Worm (Caenorhabditis elegans) whole organism, midembryonic: ENCODE data around the gene srh-55.
"Not testable (repeated sequence)": the region's sequence is repeated elsewhere in the genome, so short reads cannot be mapped to it uniquely, and the experiment has no call there.

ENCODE experiments used
- T22C8.4 ChIP-seq: fragments of 200-800 bp; sonication (Bioruptor generic); IDR thresholded peaks from 2 replicates; pipeline ENCODE4 v1.3.6; 2022; ENCODE audit warnings: missing genetic modification characterization, missing compliant biosample characterization
- cog-1 ChIP-seq: sonication (generic microtip); optimal IDR thresholded peaks from 2 replicates; lab custom pipeline; 2016; ENCODE audit warnings: missing genetic modification characterization, missing compliant biosample characterization
- flt-1 ChIP-seq: fragments of 200-800 bp; sonication (Bioruptor generic); IDR thresholded peaks from 2 replicates; pipeline ENCODE4 v1.3.6; 2022; ENCODE audit warnings: missing genetic modification characterization, missing compliant biosample characterization
- klf-2 ChIP-seq: fragments of 200-800 bp; sonication (Bioruptor generic); conservative IDR thresholded peaks from 2 replicates; pipeline ENCODE4 v1.3.6; 2022; ENCODE audit warnings: missing genetic modification reagents, missing genetic modification characterization, missing compliant biosample characterization
- med-1 ChIP-seq: sonication (generic microtip); optimal IDR thresholded peaks from 2 replicates; lab custom pipeline; 2017; ENCODE audit warnings: missing genetic modification characterization, mild to moderate bottlenecking, missing compliant biosample characterization, antibody characterized with exemption, missing genetic modification reagents; ENCODE audit not compliant: insufficient read depth
- ref-1 ChIP-seq: fragments of 200-800 bp; sonication (Bioruptor generic); conservative IDR thresholded peaks from 2 replicates; pipeline ENCODE4 v1.3.6; 2022; ENCODE audit warnings: missing genetic modification reagents, missing genetic modification characterization, missing compliant biosample characterization
- tab-1 ChIP-seq: fragments of 200-800 bp; sonication (Bioruptor generic); IDR thresholded peaks from 2 replicates; pipeline ENCODE4 v1.3.6; 2022; ENCODE audit warnings: missing genetic modification characterization, missing compliant biosample characterization
- ztf-23 ChIP-seq: fragments of 200-800 bp; sonication (Bioruptor generic); IDR thresholded peaks from 2 replicates; pipeline ENCODE4 v1.3.6; 2022; ENCODE audit warnings: missing genetic modification reagents, missing genetic modification characterization, missing compliant biosample characterization
- ztf-29 ChIP-seq: fragments of 200-800 bp; sonication (Bioruptor generic); IDR thresholded peaks from 2 replicates; pipeline ENCODE4 v1.3.6; 2022; ENCODE audit warnings: missing genetic modification reagents, missing genetic modification characterization, missing compliant biosample characterization

The srh-55 gene

DNA sequence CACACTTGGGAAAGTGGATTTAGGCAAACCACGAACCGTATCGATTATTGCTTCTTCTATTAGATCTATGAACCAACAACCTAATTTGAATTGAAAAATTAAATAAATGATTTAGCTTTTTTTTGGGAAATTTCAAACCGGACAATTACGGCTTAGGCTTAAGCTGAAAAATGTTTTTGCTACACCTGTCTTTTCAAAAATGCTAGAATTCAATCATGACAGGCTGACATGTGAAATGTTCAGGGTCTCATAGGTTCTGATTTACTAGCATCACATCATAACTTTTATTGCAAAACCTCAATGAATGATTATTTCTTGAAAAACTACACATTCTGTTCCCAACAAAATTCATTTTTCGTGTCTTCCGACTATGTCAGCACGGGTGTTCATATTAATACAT, at the start of gene srh-55:
srh-55 (plus strand) TSS at position 301 of the 400 bp plus-strand sequence.
- TF ChIP-seq flt-1 (GFP tag; lab: Robert Waterston, UW) (no peak), klf-2 (GFP tag; lab: Robert Waterston, UW) (no peak), ref-1 (GFP tag; lab: Robert Waterston, UW) (no peak), T22C8.4 (GFP tag; lab: Robert Waterston, UW) (no peak), ztf-23 (GFP tag; lab: Robert Waterston, UW) (no peak), cog-1 (tag; lab: Kevin White, UChicago) (no peak), tab-1 (GFP tag; lab: Robert Waterston, UW) (no peak), ztf-29 (no peak), med-1 (GFP tag; lab: Kevin White, UChicago) (no peak)

DNA sequence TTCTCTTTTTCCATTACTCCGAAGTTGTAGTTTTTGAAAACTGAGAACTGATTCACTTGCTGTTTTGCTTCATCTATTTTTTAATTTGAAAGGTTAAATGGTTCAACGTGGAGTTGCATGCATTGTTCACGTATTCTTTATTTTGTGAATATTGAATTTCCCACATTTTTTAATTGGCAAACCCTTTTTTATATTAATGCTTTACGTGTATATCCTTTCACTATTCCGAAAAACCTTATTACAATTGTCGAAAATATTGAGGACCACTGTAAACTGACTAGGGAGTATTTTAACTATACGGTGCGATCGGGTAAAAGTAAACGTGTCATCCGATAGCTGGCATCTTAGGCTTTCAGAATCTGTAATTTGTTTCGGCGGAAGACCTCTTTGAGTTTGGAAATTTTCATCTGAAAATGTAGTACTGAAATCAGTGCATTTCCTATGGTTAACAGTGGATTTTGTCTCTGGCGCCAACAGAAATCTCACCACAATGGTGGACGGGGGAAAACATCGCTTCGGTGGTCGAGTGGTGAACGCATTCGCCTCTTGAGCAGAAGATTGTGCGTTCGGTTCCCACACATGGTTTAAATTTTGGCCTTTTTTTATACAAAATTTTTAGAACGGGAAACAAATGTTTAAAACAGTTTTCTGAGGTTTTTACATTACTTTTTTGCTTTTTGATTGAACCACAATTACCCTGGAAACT, 47.3 kb upstream of the srh-55 start, which contains the start of gene C01G10.14:
C01G10.14 (minus strand) TSS at position 51 of the 706 bp plus-strand sequence.
- TF ChIP-seq tab-1, ztf-23, flt-1 (GFP tag; lab: Robert Waterston, UW): not testable (repeated sequence)

DNA sequence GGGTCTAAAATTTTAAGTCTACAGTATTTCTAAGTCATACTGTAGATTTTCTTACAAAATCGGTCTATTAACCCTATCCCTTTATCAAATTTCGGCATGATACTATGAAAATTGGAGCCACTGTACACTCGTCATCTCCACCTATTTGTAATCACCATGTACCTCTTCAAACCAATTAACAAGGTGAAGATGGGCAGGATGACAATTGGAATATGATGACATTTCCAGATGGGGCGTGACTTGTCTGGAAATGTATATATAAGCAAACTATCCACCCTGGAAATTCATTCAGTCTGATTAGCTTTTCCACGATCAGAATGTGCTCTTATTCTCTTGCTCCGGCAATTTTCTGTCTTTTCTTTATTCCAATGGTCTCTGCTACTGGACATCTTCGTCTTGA, 44.1 kb upstream of the srh-55 start, which contains the start of gene Y75B12A.2:
Y75B12A.2 (plus strand) TSS at position 301 of the 400 bp plus-strand sequence.
- TF ChIP-seq tab-1 (GFP tag; lab: Robert Waterston, UW) (no peak), med-1 (GFP tag; lab: Kevin White, UChicago) (no peak), T22C8.4 (GFP tag; lab: Robert Waterston, UW) (no peak), ref-1 (GFP tag; lab: Robert Waterston, UW) (no peak), flt-1 (GFP tag; lab: Robert Waterston, UW) (no peak), cog-1 (tag; lab: Kevin White, UChicago) (no peak), klf-2 (GFP tag; lab: Robert Waterston, UW) (no peak), ztf-29 (no peak), ztf-23 (GFP tag; lab: Robert Waterston, UW) (no peak)

DNA sequence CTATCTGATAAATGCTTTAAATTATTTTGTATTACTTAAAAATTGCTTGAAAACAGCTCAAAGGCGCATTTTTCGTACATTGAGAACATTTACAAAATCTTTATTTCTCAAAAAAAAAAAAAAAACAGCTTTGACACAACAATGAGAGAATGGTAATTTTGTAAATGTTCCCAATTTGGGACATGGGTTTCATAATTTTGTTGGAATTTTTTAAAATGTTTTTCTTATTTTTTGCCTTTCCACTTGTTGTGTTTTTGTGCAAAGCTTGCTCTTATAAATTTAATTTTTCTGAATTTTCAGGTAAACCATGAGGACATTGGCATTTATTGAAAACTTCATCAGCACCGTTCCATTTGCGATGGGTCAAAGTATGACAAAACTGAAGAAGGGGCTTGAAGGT, 41.7 kb upstream of the srh-55 start, which contains the start of gene T01G5.7:
T01G5.7 (plus strand) TSS at position 301 of the 400 bp plus-strand sequence.
- TF ChIP-seq med-1 (GFP tag; lab: Kevin White, UChicago) = no peak
- TF ChIP-seq T22C8.4 (GFP tag; lab: Robert Waterston, UW) = no peak
- TF ChIP-seq flt-1 (GFP tag; lab: Robert Waterston, UW) = no peak
- no peak for TF ChIP-seq ztf-29
- no peak for TF ChIP-seq ref-1 (GFP tag; lab: Robert Waterston, UW)
- no peak for TF ChIP-seq klf-2 (GFP tag; lab: Robert Waterston, UW)
- TF ChIP-seq tab-1 (GFP tag; lab: Robert Waterston, UW) = no peak
- TF ChIP-seq cog-1 (tag; lab: Kevin White, UChicago) = no peak
- no peak for TF ChIP-seq ztf-23 (GFP tag; lab: Robert Waterston, UW)

DNA sequence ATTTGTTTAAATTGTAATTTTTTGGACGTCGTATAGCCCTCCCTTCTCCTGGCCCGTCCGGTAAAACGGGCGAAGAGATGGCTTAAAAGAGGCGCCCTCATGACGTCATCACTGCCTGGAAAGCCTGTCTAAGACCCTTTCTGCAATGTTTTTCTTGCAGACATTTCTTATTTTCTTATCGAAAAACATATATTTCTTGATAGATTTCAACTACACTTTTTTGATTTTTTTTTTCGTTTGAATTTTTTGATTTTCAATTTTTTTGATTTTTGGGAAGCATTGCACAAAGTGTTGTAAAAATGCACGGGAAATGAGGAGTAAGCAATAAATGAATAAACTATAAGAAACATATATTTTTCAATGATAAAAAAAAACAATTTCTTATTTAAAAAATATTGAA, 39.4 kb upstream of the srh-55 start, which contains the start of gene T01G5.6:
T01G5.6 (minus strand) TSS at position 101 of the 400 bp plus-strand sequence.
- TF ChIP-seq klf-2 (GFP tag; lab: Robert Waterston, UW) (no peak), flt-1 (GFP tag; lab: Robert Waterston, UW) (no peak), ref-1 (GFP tag; lab: Robert Waterston, UW) (no peak), ztf-23 (GFP tag; lab: Robert Waterston, UW) (no peak), ztf-29 (no peak), med-1 (GFP tag; lab: Kevin White, UChicago) (no peak), T22C8.4 (GFP tag; lab: Robert Waterston, UW) (no peak), cog-1 (tag; lab: Kevin White, UChicago) (no peak), tab-1 (GFP tag; lab: Robert Waterston, UW) (no peak)

DNA sequence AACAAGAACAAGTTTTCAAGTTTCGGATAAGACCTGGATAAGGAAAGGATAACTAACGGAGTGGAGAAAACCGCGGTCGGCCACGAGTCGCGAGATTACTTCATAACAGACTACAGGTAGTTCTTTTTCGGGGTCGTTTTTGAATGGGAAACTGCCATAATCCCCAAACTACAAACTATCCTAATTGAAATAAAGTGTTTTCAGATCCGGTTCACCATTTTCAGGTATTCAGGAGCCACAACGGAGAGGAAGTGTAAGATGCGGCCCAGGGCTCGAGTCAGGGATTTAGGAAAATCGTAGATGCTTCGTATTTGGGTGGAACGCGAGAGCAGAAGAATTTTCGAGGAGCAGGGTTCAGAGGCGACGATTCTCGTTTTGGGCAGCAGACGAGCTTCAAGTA, 37.4 kb upstream of the srh-55 start, which contains the start of gene T01G5.8:
T01G5.8 (plus strand) TSS at position 301 of the 400 bp plus-strand sequence.
- TF ChIP-seq ztf-29; T22C8.4 (GFP tag; lab: Robert Waterston, UW); tab-1 (GFP tag; lab: Robert Waterston, UW): not testable (repeated sequence)

DNA sequence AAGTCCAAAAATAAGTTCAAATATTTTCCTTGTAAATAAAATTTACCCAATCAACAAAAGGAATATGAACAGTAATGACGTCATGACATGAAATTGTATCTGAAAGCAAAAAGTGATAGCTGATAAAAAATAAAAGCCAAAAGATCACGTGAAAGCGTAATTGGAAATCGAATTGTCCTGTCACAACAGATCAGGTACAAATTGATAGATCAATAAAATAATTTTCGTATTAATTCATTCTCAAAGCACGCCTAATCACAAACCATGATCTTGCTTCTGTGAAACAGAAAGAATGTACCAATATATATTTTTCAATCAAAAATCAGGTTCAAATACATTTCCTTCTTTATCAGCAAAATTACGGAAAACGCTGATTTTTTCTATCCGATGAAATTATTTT, 33.9 kb upstream of the srh-55 start, which contains the start of gene flor-1:
flor-1 (minus strand) TSS at position 101 of the 400 bp plus-strand sequence.
- TF ChIP-seq flt-1 (GFP tag; lab: Robert Waterston, UW) = no peak
- no peak for TF ChIP-seq klf-2 (GFP tag; lab: Robert Waterston, UW)
- TF ChIP-seq med-1 (GFP tag; lab: Kevin White, UChicago) = no peak
- no peak for TF ChIP-seq ztf-23 (GFP tag; lab: Robert Waterston, UW)
- no peak for TF ChIP-seq T22C8.4 (GFP tag; lab: Robert Waterston, UW)
- no peak for TF ChIP-seq tab-1 (GFP tag; lab: Robert Waterston, UW)
- TF ChIP-seq ref-1 (GFP tag; lab: Robert Waterston, UW) = no peak
- TF ChIP-seq cog-1 (tag; lab: Kevin White, UChicago) = no peak
- no peak for TF ChIP-seq ztf-29

DNA sequence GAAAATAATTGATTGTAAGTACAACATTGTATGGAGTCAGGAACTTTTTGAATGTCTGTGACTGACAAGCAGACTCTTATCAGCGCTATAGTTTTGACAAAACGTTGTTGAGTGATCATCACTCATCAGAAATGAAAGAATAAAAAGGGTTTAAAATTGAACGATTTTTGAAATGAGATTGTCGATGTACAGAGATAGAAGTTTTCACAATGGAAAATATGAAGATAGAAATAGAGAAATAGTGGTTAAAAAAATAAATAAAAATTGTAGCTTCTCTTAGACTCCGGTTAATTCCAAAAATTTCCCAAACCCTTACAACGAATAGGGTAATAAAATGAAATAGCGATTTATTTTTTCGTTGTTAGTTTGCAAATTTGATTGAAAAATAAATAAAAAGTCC, 28.2 kb upstream of the srh-55 start, which contains the start of gene ugt-30:
ugt-30 (minus strand) TSS at position 101 of the 400 bp plus-strand sequence.
- not testable (repeated sequence) for TF ChIP-seq med-1 (GFP tag; lab: Kevin White, UChicago); ref-1 (GFP tag; lab: Robert Waterston, UW); T22C8.4 (GFP tag; lab: Robert Waterston, UW)

DNA sequence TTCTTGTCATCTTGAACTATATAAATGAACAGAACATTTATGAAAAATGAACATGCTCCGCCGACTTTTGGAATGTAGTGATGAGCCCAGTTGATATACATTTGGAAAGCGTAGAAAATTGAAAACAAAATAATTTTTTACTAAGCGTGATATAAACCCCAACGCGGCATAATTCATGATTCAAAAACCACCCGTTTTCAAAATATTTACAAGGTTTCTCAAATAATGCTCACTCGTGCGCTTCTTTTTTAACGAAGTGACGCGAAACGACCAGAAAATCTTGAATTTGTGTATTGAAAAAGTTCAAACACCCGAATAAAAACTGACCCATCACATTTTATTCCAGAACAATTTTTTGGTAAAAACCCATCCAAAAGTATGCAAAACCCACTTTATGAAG, 26.0 kb upstream of the srh-55 start, which contains the start of gene srj-27:
srj-27 (minus strand) TSS at position 101 of the 400 bp plus-strand sequence.
- TF ChIP-seq ztf-29 = no peak
- no peak for TF ChIP-seq cog-1 (tag; lab: Kevin White, UChicago)
- no peak for TF ChIP-seq ztf-23 (GFP tag; lab: Robert Waterston, UW)
- TF ChIP-seq flt-1 (GFP tag; lab: Robert Waterston, UW) = no peak
- TF ChIP-seq klf-2 (GFP tag; lab: Robert Waterston, UW) = no peak
- no peak for TF ChIP-seq med-1 (GFP tag; lab: Kevin White, UChicago)
- no peak for TF ChIP-seq tab-1 (GFP tag; lab: Robert Waterston, UW)
- no peak for TF ChIP-seq T22C8.4 (GFP tag; lab: Robert Waterston, UW)
- no peak for TF ChIP-seq ref-1 (GFP tag; lab: Robert Waterston, UW)
